Worm (Caenorhabditis elegans): ENCODE measurements around the gene F59B10.3.

ce11 chrII:10525134-10525533, 14.8 kb downstream of the F59B10.3 start:
- no peak for TF ChIP-seq nhr-237 (tag; optimal IDR thresholded peaks at IDR 0.05)
- TF ChIP-seq unc-62 (GFP tag; optimal IDR thresholded peaks at IDR 0.05), result no peak
- TF ChIP-seq snpc-4 (tag; optimal IDR thresholded peaks at IDR 0.05), result no peak
- no peak for TF ChIP-seq pha-4 (tag; optimal IDR thresholded peaks at IDR 0.05)
- TF ChIP-seq nhr-76 (tag; optimal IDR thresholded peaks at IDR 0.05), result no peak
- no peak for TF ChIP-seq drap-1 (GFP tag; optimal IDR thresholded peaks at IDR 0.05)
- no peak for TF ChIP-seq mep-1 (tag; optimal IDR thresholded peaks at IDR 0.05)
- no peak for TF ChIP-seq tbx-8 (GFP tag; optimal IDR thresholded peaks at IDR 0.05)
- no peak for TF ChIP-seq mab-5 (tag; optimal IDR thresholded peaks at IDR 0.05)
